Fruit fly (Drosophila melanogaster): ENCODE results near the gene DEF8.
A peak's percentile ranks its signal among the peaks of the same experiment; 100 is the strongest.

- TF ChIP-seq CG3032 (tag; optimal IDR thresholded peaks at IDR 0.05) (peak; percentile 15), CG34406 (GFP tag; optimal IDR thresholded peaks at IDR 0.05) (no peak), cyc (GFP tag; optimal IDR thresholded peaks at IDR 0.05) (no peak), lz (GFP tag; optimal IDR thresholded peaks at IDR 0.05) (peak; percentile 12), CG15336 (GFP tag; IDR thresholded peaks at IDR 0.05) (peak; percentile 60), fd59A (GFP tag; optimal IDR thresholded peaks at IDR 0.05) (no peak), Lpt (GFP tag; optimal IDR thresholded peaks at IDR 0.05) (peak; percentile 12), CG31627 (GFP tag; optimal IDR thresholded peaks at IDR 0.05) (peak; percentile 1), fd85E (GFP tag; optimal IDR thresholded peaks at IDR 0.05) (no peak), Sox15 (GFP tag; optimal IDR thresholded peaks at IDR 0.05) (peak; percentile 20)
These were observed 40.9 kb upstream of the DEF8 start for dm6 chr3L:12090898-12091685.

All from whole organism, prepupa.